Worm (Caenorhabditis elegans): Measurements from ENCODE around the gene ntl-2.

The ntl-2 gene

ce11 chrII:4358765-4359164 lies 17.5 kb downstream of the ntl-2 start, which contains the start of gene lat-2:
Gene lat-2 (plus strand): TSS chrII:4359065.
- TF ChIP-seq ZK185.1 (tag; optimal IDR thresholded peaks at IDR 0.05; ENCODE audit: poor library complexity, severe bottlenecking) (no peak), K11D2.4 (GFP tag; IDR thresholded peaks at IDR 0.05) (no peak), D2030.7 (GFP tag; IDR thresholded peaks at IDR 0.05) (no peak), nhr-90 (tag; optimal IDR thresholded peaks at IDR 0.05) (no peak), mes-4 (tag; optimal IDR thresholded peaks at IDR 0.05) (no peak), aptf-2 (GFP tag; conservative IDR thresholded peaks at IDR 0.05) (no peak), mcd-1 (GFP tag; IDR thresholded peaks at IDR 0.05) (no peak), Y53F4B.3 (GFP tag; IDR thresholded peaks at IDR 0.05) (no peak), tlf-1 (GFP tag; optimal IDR thresholded peaks at IDR 0.05) (no peak), ceh-91 (GFP tag; IDR thresholded peaks at IDR 0.05) (no peak), hrde-1 (tag; optimal IDR thresholded peaks at IDR 0.05; ENCODE audit: borderline replicate concordance) (no peak), C06A6.2 (GFP tag; conservative IDR thresholded peaks at IDR 0.05) (no peak), F10E7.11 (tag; optimal IDR thresholded peaks at IDR 0.05) (no peak), repo-1 (tag; optimal IDR thresholded peaks at IDR 0.05) (no peak), ceh-79 (tag; optimal IDR thresholded peaks at IDR 0.05) (no peak), hmg-20 (GFP tag; IDR thresholded peaks at IDR 0.05) (no peak), bed-2 (GFP tag; IDR thresholded peaks at IDR 0.05) (no peak), lin-54 (GFP tag; optimal IDR thresholded peaks at IDR 0.05) (no peak), B0035.1 (tag; optimal IDR thresholded peaks at IDR 0.05) (no peak), athp-1 (tag; optimal IDR thresholded peaks at IDR 0.05) (no peak)

ce11 chrII:4355217-4355616 lies 21.0 kb downstream of the ntl-2 start, which contains the start of the genes H20J04.7 and H20J04.1:
Gene H20J04.7 (minus strand): TSS chrII:4355317.
Gene H20J04.1 (plus strand): TSS chrII:4355613.
- TF ChIP-seq him-1 (tag; optimal IDR thresholded peaks at IDR 0.05) (no peak), hmg-20 (GFP tag; IDR thresholded peaks at IDR 0.05) (no peak), ceh-27 (GFP tag; optimal IDR thresholded peaks at IDR 0.05) (no peak), xnd-1 (tag; optimal IDR thresholded peaks at IDR 0.05) (no peak), nfya-2 (GFP tag; IDR thresholded peaks at IDR 0.05) (no peak), madf-3 (GFP tag; IDR thresholded peaks at IDR 0.05) (no peak), nfya-1 (tag; optimal IDR thresholded peaks at IDR 0.05; ENCODE audit: borderline replicate concordance, insufficient read depth) (no peak), hlh-12 (tag; optimal IDR thresholded peaks at IDR 0.05) (no peak), mxl-1 (tag; optimal IDR thresholded peaks at IDR 0.05) (no peak), hrde-1 (tag; optimal IDR thresholded peaks at IDR 0.05; ENCODE audit: borderline replicate concordance) (no peak), ceh-79 (tag; optimal IDR thresholded peaks at IDR 0.05) (no peak), pha-4 (tag; optimal IDR thresholded peaks at IDR 0.05) (no peak), ceh-100 (GFP tag; IDR thresholded peaks at IDR 0.05) (no peak), ets-4 (GFP tag; optimal IDR thresholded peaks at IDR 0.05) (no peak), attf-3 (GFP tag; conservative IDR thresholded peaks at IDR 0.05) (no peak), F22D6.2 (tag; optimal IDR thresholded peaks at IDR 0.05) (no peak)

- no peak for TF ChIP-seq ceh-40 (GFP tag; IDR thresholded peaks at IDR 0.05)
- no peak for TF ChIP-seq egrh-3 (GFP tag; IDR thresholded peaks at IDR 0.05)
- TF ChIP-seq nhr-27 (tag; optimal IDR thresholded peaks at IDR 0.05) = no peak
- TF ChIP-seq gei-17 (GFP tag; optimal IDR thresholded peaks at IDR 0.05) = no peak
- TF ChIP-seq madf-8 (GFP tag; conservative IDR thresholded peaks at IDR 0.05) = no peak
- TF ChIP-seq zim-3 (tag; optimal IDR thresholded peaks at IDR 0.05) = no peak
- TF ChIP-seq madf-10 (tag; optimal IDR thresholded peaks at IDR 0.05) = no peak
- no peak for TF ChIP-seq ceh-79 (tag; optimal IDR thresholded peaks at IDR 0.05)
- TF ChIP-seq ceh-91 (GFP tag; IDR thresholded peaks at IDR 0.05) = no peak
- no peak for TF ChIP-seq F37B4.10 (GFP tag; IDR thresholded peaks at IDR 0.05)
- TF ChIP-seq ztf-22 (GFP tag; optimal IDR thresholded peaks at IDR 0.05) = no peak
- no peak for TF ChIP-seq mcd-1 (GFP tag; IDR thresholded peaks at IDR 0.05)
- TF ChIP-seq unc-62 (GFP tag; optimal IDR thresholded peaks at IDR 0.05) = no peak
- no peak for TF ChIP-seq lir-1 (GFP tag; conservative IDR thresholded peaks at IDR 0.05)
- TF ChIP-seq lin-54 (GFP tag; optimal IDR thresholded peaks at IDR 0.05) = no peak
- no peak for TF ChIP-seq dpl-1 (GFP tag; optimal IDR thresholded peaks at IDR 0.05)
- TF ChIP-seq F23B12.7 (tag; optimal IDR thresholded peaks at IDR 0.05; ENCODE audit: insufficient read depth) = no peak
Observed at ce11 chrII:4350888-4351287, 25.4 kb downstream of the ntl-2 start, which contains the start of gene H20J04.9. Gene H20J04.9 (plus strand): TSS chrII:4351188.

All from whole organism, young adult.